Worm (Caenorhabditis elegans): ENCODE data around the gene bath-28.

DNA sequence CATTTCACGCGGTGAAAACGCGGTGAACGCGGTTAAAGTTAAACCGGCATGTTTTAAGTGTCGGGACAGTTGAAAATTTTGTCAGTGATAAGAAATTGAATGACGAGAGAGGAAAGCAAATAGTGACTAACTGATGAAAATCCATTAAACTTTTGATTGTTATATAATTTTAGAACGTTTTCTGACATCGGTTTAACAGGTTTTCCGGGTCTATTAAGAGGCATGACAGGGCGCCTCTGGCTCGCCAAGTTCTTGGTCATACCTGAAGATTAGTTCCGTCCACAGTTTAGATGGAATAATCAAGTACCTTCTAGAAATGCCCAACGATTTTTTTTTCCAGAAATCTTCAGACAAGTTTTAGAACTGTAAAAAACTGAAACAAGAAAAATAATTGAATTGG, 21.6 kb downstream of the bath-28 start, which contains the start of gene Y46D2A.2:
- no peak for TF ChIP-seq pha-4 (tag; optimal IDR thresholded peaks at IDR 0.05)
- no peak for TF ChIP-seq ztf-11 (tag; optimal IDR thresholded peaks at IDR 0.05)
- TF ChIP-seq pqm-1 (tag; optimal IDR thresholded peaks at IDR 0.05) = no peak
- no peak for TF ChIP-seq elt-3 (tag; optimal IDR thresholded peaks at IDR 0.05)
- TF ChIP-seq skn-1 (tag; optimal IDR thresholded peaks at IDR 0.05) = no peak
- TF ChIP-seq nhr-76 (tag; optimal IDR thresholded peaks at IDR 0.05) = no peak
- no peak for TF ChIP-seq nhr-25 (tag; optimal IDR thresholded peaks at IDR 0.05)
- TF ChIP-seq lin-15B (tag; optimal IDR thresholded peaks at IDR 0.05) = no peak

Data from whole organism, L3 larva.